Fruit fly (Drosophila melanogaster) S2 (cell line): ENCODE results near the gene Irp-1A.

Source experiments
- CG8478 ChIP-seq: fragments of >200 bp; optimal IDR thresholded peaks from 2 replicates; lab custom pipeline; 2018
- CTCF ChIP-seq, 2 experiments: fragments of >200 bp; optimal IDR thresholded peaks; 2 replicates each; lab custom pipeline; 2018

DNA sequence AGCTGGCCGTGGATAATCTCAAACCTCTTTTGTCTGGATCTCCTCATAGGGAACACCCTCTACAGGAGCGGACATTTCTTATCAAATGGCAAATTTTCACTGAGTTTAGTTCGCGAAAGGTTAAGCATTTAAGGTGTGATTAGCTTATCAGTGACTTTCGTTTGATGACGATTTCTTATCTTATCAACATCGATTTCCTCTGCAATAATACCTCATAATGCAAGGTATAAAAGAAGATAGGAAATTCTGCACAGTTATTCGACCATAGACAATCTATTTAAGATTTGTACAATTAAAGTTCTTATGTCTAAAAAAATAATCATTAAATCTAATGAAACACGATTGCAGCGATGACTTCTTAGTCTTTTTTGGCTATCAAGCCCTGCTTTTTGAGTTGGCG, 9.4 kb upstream of the Irp-1A start, which contains the start of gene Takl2:
- TF ChIP-seq CTCF (optimal IDR thresholded peaks at IDR 0.05; lab: Kevin White, UChicago), result no peak
- TF ChIP-seq CG8478, result no peak
